Worm (Caenorhabditis elegans): ENCODE data around the gene F54D5.7.

F54D5.7 gene

ce11 chrII:11538741-11539140, 8.6 kb upstream of the F54D5.7 start, which contains the start of gene Y62F5A.9:
Gene Y62F5A.9, minus strand, starts transcription at chrII:11538841.
- TF ChIP-seq snpc-3.4 (tag; optimal IDR thresholded peaks at IDR 0.05) (peak; percentile 32), cebp-1 (GFP tag; IDR thresholded peaks at IDR 0.05) (no peak), cebp-1 (tag; optimal IDR thresholded peaks at IDR 0.05) (peak; percentile 6), ztf-22 (GFP tag; optimal IDR thresholded peaks at IDR 0.05) (no peak)

DNA sequence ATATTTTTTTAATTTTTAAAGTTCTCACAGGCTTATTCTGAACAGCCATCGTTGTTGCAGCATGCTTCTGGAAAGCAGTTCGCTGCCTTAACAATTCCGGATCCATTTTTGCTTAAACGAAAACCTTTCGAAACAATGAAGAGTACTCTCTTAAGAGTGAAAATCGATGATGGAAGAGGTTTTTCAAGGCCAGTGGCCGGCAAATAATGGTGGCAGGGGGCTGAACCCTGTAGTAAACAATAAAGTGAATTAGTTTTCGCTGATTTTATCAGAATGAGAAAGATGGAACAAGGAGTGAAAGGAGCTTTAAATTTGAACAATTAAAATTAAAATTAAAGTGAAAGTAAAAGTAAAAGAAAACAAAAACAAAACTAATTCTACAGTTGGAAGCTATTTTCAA, 4.9 kb upstream of the F54D5.7 start, which contains the start of gene gtf-2E2:
Gene gtf-2E2 (minus strand): TSS at position 111 of the 400 bp plus-strand sequence.
- no peak for TF ChIP-seq cebp-1 (GFP tag; IDR thresholded peaks at IDR 0.05)
- TF ChIP-seq cebp-1 (tag; optimal IDR thresholded peaks at IDR 0.05): peak; percentile 18
- TF ChIP-seq Y53G8AR.9 (GFP tag; conservative IDR thresholded peaks at IDR 0.05): 0 out of 2 replicates have a peak, but pooled peaks have one; percentile 43
- TF ChIP-seq ceh-40 (GFP tag; IDR thresholded peaks at IDR 0.05): no peak
- TF ChIP-seq hmg-20 (GFP tag; IDR thresholded peaks at IDR 0.05): no peak
- TF ChIP-seq tbp1 (GFP tag; optimal IDR thresholded peaks at IDR 0.05): peak; percentile 5
- peak; percentile 14 for TF ChIP-seq snpc-3.4 (tag; optimal IDR thresholded peaks at IDR 0.05)
- TF ChIP-seq ceh-27 (GFP tag; optimal IDR thresholded peaks at IDR 0.05): no peak
- TF ChIP-seq ztf-28 (GFP tag; IDR thresholded peaks at IDR 0.05): no peak
- TF ChIP-seq B0261.1 (tag; optimal IDR thresholded peaks at IDR 0.05): no peak
- 0 out of 2 replicates have a peak, but pooled peaks have one; percentile 5 for TF ChIP-seq hsf-1 (GFP tag; IDR thresholded peaks at IDR 0.05)
- TF ChIP-seq F23B12.7 (tag; optimal IDR thresholded peaks at IDR 0.05; ENCODE audit: insufficient read depth): no peak

DNA sequence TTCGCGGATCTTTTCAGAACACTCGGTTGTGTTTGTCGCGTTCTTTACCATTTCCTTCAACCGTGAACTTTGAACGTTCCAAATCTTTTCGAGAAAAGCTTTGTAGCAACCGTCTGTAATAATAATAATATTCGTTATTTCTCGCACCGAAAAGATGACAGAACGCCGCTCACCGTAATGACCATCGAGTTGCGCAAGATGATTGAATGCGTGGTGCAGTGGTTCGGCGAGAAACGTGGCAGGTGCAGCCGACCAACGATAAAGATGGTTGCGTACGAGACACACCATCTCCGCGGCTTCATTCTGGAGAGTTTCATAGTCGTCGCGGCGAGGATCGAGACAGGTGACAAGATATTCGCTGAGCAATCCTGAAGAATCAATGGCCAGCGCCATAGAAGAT, 4.4 kb upstream of the F54D5.7 start:
- TF ChIP-seq Y53G8AR.9 (GFP tag; conservative IDR thresholded peaks at IDR 0.05) (no peak), zfh-2 (GFP tag; conservative IDR thresholded peaks at IDR 0.05) (peak; percentile 30; the same call in 1 of the 2 replicates), hlh-26 (GFP tag; conservative IDR thresholded peaks at IDR 0.05) (no peak), him-1 (tag; optimal IDR thresholded peaks at IDR 0.05) (no peak), sdz-38 (tag; optimal IDR thresholded peaks at IDR 0.05) (no peak)

DNA sequence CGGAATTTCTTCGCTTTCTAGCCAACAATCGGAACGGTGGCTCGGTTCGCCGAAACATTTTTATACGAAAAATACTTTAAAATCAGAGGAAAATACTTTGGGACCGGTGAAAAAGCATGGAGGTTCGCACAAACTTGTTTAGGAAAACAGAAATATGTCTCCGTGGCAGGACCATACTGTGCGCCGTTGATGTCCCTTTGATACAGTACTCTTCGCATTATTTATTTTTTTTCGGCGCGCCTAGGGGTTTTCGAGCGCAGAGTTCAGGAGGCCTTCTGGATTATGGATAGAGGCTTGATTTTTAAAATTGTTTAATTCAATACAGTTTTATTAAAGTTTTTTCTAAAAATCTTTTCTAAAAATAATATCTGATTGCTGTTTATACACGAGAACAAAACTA, 2.6 kb upstream of the F54D5.7 start, which contains the start of gene F54D5.9:
Gene F54D5.9 (minus strand): TSS at position 115 of the 400 bp plus-strand sequence.
- TF ChIP-seq F33H1.4 (GFP tag; IDR thresholded peaks at IDR 0.05) (peak; percentile 83), lir-1 (GFP tag; conservative IDR thresholded peaks at IDR 0.05) (no peak), ceh-79 (tag; optimal IDR thresholded peaks at IDR 0.05) (no peak), efl-1 (GFP tag; optimal IDR thresholded peaks at IDR 0.05) (peak; percentile 71), ceh-40 (GFP tag; IDR thresholded peaks at IDR 0.05) (no peak), mxl-1 (tag; optimal IDR thresholded peaks at IDR 0.05) (no peak), nhr-179 (tag; optimal IDR thresholded peaks at IDR 0.05) (no peak), sptf-2 (GFP tag; optimal IDR thresholded peaks at IDR 0.05) (no peak), die-1 (tag; optimal IDR thresholded peaks at IDR 0.05) (no peak), lin-40 (tag; optimal IDR thresholded peaks at IDR 0.05) (no peak), Y56A3A.18 (GFP tag; IDR thresholded peaks at IDR 0.05) (no peak), nfyb-1 (GFP tag; IDR thresholded peaks at IDR 0.05) (no peak), egl-18 (GFP tag; IDR thresholded peaks at IDR 0.05) (no peak), lsl-1 (GFP tag; optimal IDR thresholded peaks at IDR 0.05) (peak; percentile 87), Y53G8AR.9 (GFP tag; conservative IDR thresholded peaks at IDR 0.05) (no peak), K12H6.12 (tag; optimal IDR thresholded peaks at IDR 0.05) (no peak), him-1 (tag; optimal IDR thresholded peaks at IDR 0.05) (no peak), egrh-3 (GFP tag; IDR thresholded peaks at IDR 0.05) (no peak), hlh-12 (tag; optimal IDR thresholded peaks at IDR 0.05) (no peak), atf-7 (tag; optimal IDR thresholded peaks at IDR 0.05) (no peak), F37B4.10 (GFP tag; IDR thresholded peaks at IDR 0.05) (no peak), lin-26 (GFP tag; IDR thresholded peaks at IDR 0.05) (no peak), attf-6 (GFP tag; IDR thresholded peaks at IDR 0.05) (no peak), rcor-1 (GFP tag; IDR thresholded peaks at IDR 0.05) (no peak; the same call in 1 of the 2 replicates), dpff-1 (tag; optimal IDR thresholded peaks at IDR 0.05) (no peak), nhr-90 (tag; optimal IDR thresholded peaks at IDR 0.05) (no peak), B0035.1 (tag; optimal IDR thresholded peaks at IDR 0.05) (no peak), F55B11.4 (tag; optimal IDR thresholded peaks at IDR 0.05; ENCODE audit: borderline replicate concordance, insufficient read depth) (no peak), D2030.7 (GFP tag; IDR thresholded peaks at IDR 0.05) (peak; percentile 56), hlh-26 (GFP tag; conservative IDR thresholded peaks at IDR 0.05) (no peak), chd-7 (tag; optimal IDR thresholded peaks at IDR 0.05) (no peak)
